Fruit fly (Drosophila melanogaster): ENCODE data around the gene CG14331.

Gene CG14331

DNA sequence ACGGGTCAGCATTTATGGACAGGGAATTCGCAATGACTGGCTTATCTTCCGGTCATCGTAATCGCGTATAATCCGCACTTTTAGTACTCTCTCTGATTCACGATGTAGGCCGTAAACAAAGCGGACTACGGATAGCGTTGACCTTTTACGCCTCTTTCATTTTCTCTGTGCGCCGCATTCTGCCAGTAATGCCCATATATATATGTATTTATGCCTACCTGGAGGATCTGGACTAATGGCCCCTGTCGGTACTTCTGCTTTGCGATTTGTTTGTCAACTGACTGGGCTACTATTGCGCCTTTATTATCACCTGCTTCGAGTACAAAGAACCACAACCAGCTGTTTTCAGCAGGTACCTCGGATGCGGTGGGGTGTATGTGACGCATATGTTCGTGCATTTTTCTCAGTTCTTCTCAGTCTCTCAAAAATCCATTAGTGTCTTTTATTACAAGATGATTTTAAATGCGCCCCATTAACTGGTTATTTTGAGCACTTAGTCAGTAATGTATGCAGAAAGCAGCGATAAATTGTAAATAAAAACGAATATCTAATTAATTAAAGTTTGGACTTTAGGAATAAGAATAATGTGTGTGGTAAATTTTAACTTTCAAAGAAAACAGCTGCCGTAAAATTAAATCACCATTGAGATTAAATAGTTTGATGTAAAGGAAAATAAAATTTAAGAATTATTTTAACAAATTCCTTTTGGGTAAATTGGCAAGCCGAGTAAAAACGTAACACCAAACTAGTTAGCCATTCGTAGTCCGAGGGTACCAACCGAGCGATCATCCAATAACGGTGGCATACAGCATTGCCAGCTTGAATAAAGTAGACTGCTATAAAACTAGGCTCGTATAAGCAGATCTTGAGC, 46.0 kb downstream of the CG14331 start, which contains the start of gene CREG (continued):
- TF ChIP-seq esn (GFP tag; optimal IDR thresholded peaks at IDR 0.05) (peak; percentile 72), lz (GFP tag; optimal IDR thresholded peaks at IDR 0.05) (peak; percentile 43), Met (GFP tag; optimal IDR thresholded peaks at IDR 0.05) (peak; percentile 71), Hr38 (GFP tag; optimal IDR thresholded peaks at IDR 0.05) (no peak), Smox (GFP tag; optimal IDR thresholded peaks at IDR 0.05) (peak; percentile 55), CG1621 (tag; optimal IDR thresholded peaks at IDR 0.05) (no peak), CG10631 (GFP tag; optimal IDR thresholded peaks at IDR 0.05) (peak; percentile 10), fkh (GFP tag; optimal IDR thresholded peaks at IDR 0.05) (peak; percentile 20), CG10669 (GFP tag; optimal IDR thresholded peaks at IDR 0.05) (peak; percentile 6), svp (GFP tag) (peak; percentile 96), CG6808 (GFP tag; optimal IDR thresholded peaks at IDR 0.05) (peak; percentile 44), CG11294 (GFP tag; IDR thresholded peaks at IDR 0.05) (no peak), CG6163 (GFP tag; IDR thresholded peaks at IDR 0.05) (peak; percentile 33; the same call in 1 of the 3 replicates), CG6854 (GFP tag; optimal IDR thresholded peaks at IDR 0.05) (peak; percentile 12), Ets21C (GFP tag; optimal IDR thresholded peaks at IDR 0.05) (peak; percentile 30), Hr4 (GFP tag; optimal IDR thresholded peaks at IDR 0.05) (peak; percentile 48), CG4318 (GFP tag; optimal IDR thresholded peaks at IDR 0.05) (peak; percentile 36), Sox15 (GFP tag; optimal IDR thresholded peaks at IDR 0.05) (no peak)

DNA sequence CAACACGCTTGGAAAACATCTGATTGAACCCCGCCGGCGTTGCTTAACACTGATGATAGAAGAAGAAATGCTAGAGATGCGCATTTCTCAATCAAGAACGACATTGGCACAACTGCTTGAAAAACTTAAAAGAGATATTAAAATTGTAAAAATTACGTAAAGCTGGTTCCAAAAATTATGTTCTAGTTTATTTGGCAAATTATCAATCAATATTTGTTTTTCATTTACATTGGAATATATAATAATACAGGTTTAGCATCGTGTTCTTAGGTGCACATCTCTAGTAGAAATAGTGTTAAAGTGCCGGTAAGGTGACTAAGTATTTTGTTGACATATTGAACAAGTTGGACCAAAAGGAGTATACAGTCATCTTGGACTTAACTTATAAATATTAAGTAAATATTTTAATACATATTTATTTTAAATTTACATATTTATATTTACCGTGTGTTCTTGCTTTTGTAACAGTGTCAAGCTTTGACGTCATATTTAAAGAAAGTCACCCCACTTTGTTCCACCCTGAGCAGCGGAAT, 49.1 kb downstream of the CG14331 start, which contains the start of the genes Brf and sds22:
Brf (minus strand) TSS at position 25 of the 533 bp plus-strand sequence.
sds22 (plus strand) TSS at position 282 of the 533 bp plus-strand sequence.
- TF ChIP-seq pdm3 (GFP tag; optimal IDR thresholded peaks at IDR 0.05), result peak; percentile 98
- peak; percentile 87 for TF ChIP-seq Gug (GFP tag; IDR thresholded peaks at IDR 0.05)
- peak; percentile 98 for TF ChIP-seq CG31627 (GFP tag; optimal IDR thresholded peaks at IDR 0.05)
- peak; percentile 87 for TF ChIP-seq fd59A (GFP tag; optimal IDR thresholded peaks at IDR 0.05)
- peak; percentile 89 for TF ChIP-seq eg (GFP tag; IDR thresholded peaks at IDR 0.05)
- TF ChIP-seq vri (GFP tag; optimal IDR thresholded peaks at IDR 0.05), result peak; percentile 90
- peak; percentile 93 for TF ChIP-seq CG6792 (GFP tag; optimal IDR thresholded peaks at IDR 0.05)
- peak; percentile 96 for TF ChIP-seq fkh (GFP tag; optimal IDR thresholded peaks at IDR 0.05)
- TF ChIP-seq dac (GFP tag; optimal IDR thresholded peaks at IDR 0.05), result peak; percentile 75
- TF ChIP-seq dsx (GFP tag; optimal IDR thresholded peaks at IDR 0.05; ENCODE audit: poor library complexity, severe bottlenecking), result peak; percentile 91
- peak; percentile 89 for TF ChIP-seq CG15336 (GFP tag; IDR thresholded peaks at IDR 0.05)
- TF ChIP-seq net (GFP tag; optimal IDR thresholded peaks at IDR 0.05), result peak; percentile 92
- peak; percentile 95 for TF ChIP-seq achi (GFP tag; optimal IDR thresholded peaks at IDR 0.05)
- peak; percentile 77 to 93 for TF ChIP-seq salr (GFP tag; optimal IDR thresholded peaks at IDR 0.05)
- peak; percentile 32 for TF ChIP-seq Hr38 (GFP tag; optimal IDR thresholded peaks at IDR 0.05)
- peak; percentile 93 for TF ChIP-seq CG8632 (GFP tag; optimal IDR thresholded peaks at IDR 0.05)
- TF ChIP-seq CG8119 (GFP tag; IDR thresholded peaks at IDR 0.05), result peak; percentile 88
- peak; percentile 73 for TF ChIP-seq CG6854 (GFP tag; optimal IDR thresholded peaks at IDR 0.05)
- peak; percentile 92 for TF ChIP-seq CG8319 (GFP tag; optimal IDR thresholded peaks at IDR 0.05)
- peak; percentile 98 for TF ChIP-seq cyc (GFP tag; optimal IDR thresholded peaks at IDR 0.05)
- peak; percentile 96 for TF ChIP-seq Hr4 (GFP tag; optimal IDR thresholded peaks at IDR 0.05)
- TF ChIP-seq CG9139 (GFP tag; optimal IDR thresholded peaks at IDR 0.05), result peak; percentile 85
- TF ChIP-seq CG16779 (tag; optimal IDR thresholded peaks at IDR 0.05), result peak; percentile 77
- peak; percentile 69 to 89 for TF ChIP-seq ss (GFP tag; optimal IDR thresholded peaks at IDR 0.05)
- TF ChIP-seq Lpt (GFP tag; optimal IDR thresholded peaks at IDR 0.05), result peak; percentile 91
- peak; percentile 97 for TF ChIP-seq Ets21C (GFP tag; optimal IDR thresholded peaks at IDR 0.05)
- peak; percentile 93 for TF ChIP-seq CG11902 (GFP tag; optimal IDR thresholded peaks at IDR 0.05)
- peak; percentile 92 for TF ChIP-seq CG11762 (GFP tag; optimal IDR thresholded peaks at IDR 0.05; ENCODE audit: insufficient read depth)
- peak; percentile 96 for TF ChIP-seq CG3032 (tag; optimal IDR thresholded peaks at IDR 0.05)
- peak; percentile 94 for TF ChIP-seq CG34406 (GFP tag; optimal IDR thresholded peaks at IDR 0.05)
- TF ChIP-seq spab (GFP tag; optimal IDR thresholded peaks at IDR 0.05), result peak; percentile 83
- TF ChIP-seq lz (GFP tag; optimal IDR thresholded peaks at IDR 0.05), result peak; percentile 97
- peak; percentile 93 for TF ChIP-seq CG7368 (GFP tag; optimal IDR thresholded peaks at IDR 0.05)
- TF ChIP-seq CG10631 (GFP tag; optimal IDR thresholded peaks at IDR 0.05), result peak; percentile 98
- TF ChIP-seq Eip75B (GFP tag; optimal IDR thresholded peaks at IDR 0.05), result peak; percentile 94
- peak; percentile 96 for TF ChIP-seq Sox14 (GFP tag; optimal IDR thresholded peaks at IDR 0.05)
- peak; percentile 94 for TF ChIP-seq CG10669 (GFP tag; optimal IDR thresholded peaks at IDR 0.05)
